Worm (Caenorhabditis elegans) whole organism, L4 larva: Measurements from ENCODE around the gene jhdm-1.
A peak's percentile ranks its signal among the peaks of the same experiment; 100 is the strongest.

Experiments
- F49E8.2 ChIP-seq: sonication (generic microtip); optimal IDR thresholded peaks from 2 replicates; lab custom pipeline; 2016; ENCODE audit warnings: missing compliant biosample characterization, mild to moderate bottlenecking, missing genetic modification characterization, borderline replicate concordance
- R02D3.7 ChIP-seq: fragments of 150-350 bp; sonication (generic microtip); optimal IDR thresholded peaks from 3 replicates; lab custom pipeline; 2014; ENCODE audit warnings: missing biosample characterization, missing genetic modification characterization
- T20F7.1 ChIP-seq: fragments of 200-800 bp; sonication (Bioruptor generic); optimal IDR thresholded peaks from 2 replicates; lab custom pipeline; 2018; ENCODE audit warnings: mild to moderate bottlenecking, missing genetic modification characterization, missing compliant biosample characterization
- T26A8.4 ChIP-seq: fragments of 200-800 bp; sonication (Bioruptor generic); IDR thresholded peaks from 2 replicates; pipeline ENCODE4 v1.3.6; 2022; ENCODE audit warnings: missing genetic modification characterization, missing compliant biosample characterization
- Y105C5A.15 ChIP-seq: fragments of 200-800 bp; sonication (Bioruptor generic); IDR thresholded peaks from 2 replicates; pipeline ENCODE4 v1.3.6; 2022; ENCODE audit warnings: missing genetic modification characterization, missing compliant biosample characterization
- Y48G9A.11 ChIP-seq: fragments of 200-800 bp; sonication (Bioruptor generic); IDR thresholded peaks from 2 replicates; pipeline ENCODE4 v1.3.6; 2022; ENCODE audit warnings: missing genetic modification reagents, missing genetic modification characterization, missing compliant biosample characterization
- Y75B8A.6 ChIP-seq: fragments of 200-800 bp; sonication (Bioruptor generic); IDR thresholded peaks from 2 replicates; pipeline ENCODE4 v1.3.6; 2022; ENCODE audit warnings: missing genetic modification reagents, missing genetic modification characterization, missing compliant biosample characterization
- ZK546.5 ChIP-seq, 2 experiments: sonication (generic microtip); optimal IDR thresholded peaks; 2 replicates each; lab custom pipeline; 2017; ENCODE audit warnings: missing biosample characterization in 2 of 2, missing genetic modification characterization in 2 of 2
- aha-1 ChIP-seq: fragments of 150-350 bp; peaks from one replicate; lab custom pipeline; 2014; ENCODE audit warnings: missing biosample characterization, missing genetic modification characterization
- aly-2 ChIP-seq: sonication (generic microtip); optimal IDR thresholded peaks from 2 replicates; lab custom pipeline; 2018; ENCODE audit warnings: missing biosample characterization, missing genetic modification characterization
- ceh-20 ChIP-seq: fragments of 200-800 bp; sonication (Bioruptor generic); IDR thresholded peaks from 2 replicates; pipeline ENCODE4 v1.3.6; 2022; ENCODE audit warnings: missing genetic modification reagents, missing genetic modification characterization, missing compliant biosample characterization
- ces-1 ChIP-seq: fragments of 150-350 bp; sonication (generic microtip); optimal IDR thresholded peaks from 4 replicates; lab custom pipeline; 2014; ENCODE audit warnings: missing biosample characterization, missing genetic modification reagents, missing genetic modification characterization
- ctbp-1 ChIP-seq: fragments of 200-800 bp; sonication (Bioruptor generic); IDR thresholded peaks from 2 replicates; pipeline ENCODE4 v1.3.6; 2022; ENCODE audit warnings: missing genetic modification reagents, missing genetic modification characterization, missing compliant biosample characterization
- daf-12 ChIP-seq: fragments of 150-350 bp; optimal IDR thresholded peaks from 2 replicates; lab custom pipeline; 2014; ENCODE audit warnings: missing biosample characterization, missing genetic modification reagents, missing genetic modification characterization
- daf-16 ChIP-seq, 3 experiments: sonication (generic microtip); optimal IDR thresholded peaks; 2 replicates each; lab custom pipeline; 2016 to 2017; ENCODE audit warnings: missing genetic modification characterization in 3 of 3, missing genetic modification reagents in 3 of 3, mild to moderate bottlenecking in 2 of 3, missing compliant biosample characterization in 2 of 3, missing biosample characterization in 1 of 3, moderate library complexity in 1 of 3
- daf-19 ChIP-seq: fragments of 200-800 bp; sonication (Bioruptor generic); conservative IDR thresholded peaks from 2 replicates; pipeline ENCODE4 v1.3.6; 2022; ENCODE audit warnings: missing genetic modification characterization, missing compliant biosample characterization
- dmd-6 ChIP-seq: fragments of 200-800 bp; sonication (Bioruptor generic); IDR thresholded peaks from 2 replicates; pipeline ENCODE4 v1.3.6; 2022; ENCODE audit warnings: missing genetic modification reagents, missing genetic modification characterization, missing compliant biosample characterization
- dmd-9 ChIP-seq: fragments of 200-800 bp; sonication (Bioruptor generic); IDR thresholded peaks from 2 replicates; pipeline ENCODE4 v1.3.6; 2022; ENCODE audit warnings: missing genetic modification reagents, missing genetic modification characterization, missing compliant biosample characterization
- dve-1 ChIP-seq: sonication (generic microtip); optimal IDR thresholded peaks from 2 replicates; lab custom pipeline; 2017; ENCODE audit warnings: antibody characterized with exemption, mild to moderate bottlenecking, missing genetic modification characterization, missing compliant biosample characterization; ENCODE audit not compliant: insufficient read depth
- fkh-10 ChIP-seq: fragments of 150-350 bp; optimal IDR thresholded peaks from 2 replicates; lab custom pipeline; 2014; ENCODE audit warnings: missing biosample characterization, missing genetic modification reagents, missing genetic modification characterization
- hlh-11 ChIP-seq: fragments of 200-800 bp; sonication (Bioruptor generic); optimal IDR thresholded peaks from 2 replicates; lab custom pipeline; 2018; ENCODE audit warnings: mild to moderate bottlenecking, missing genetic modification characterization, missing compliant biosample characterization
- lim-7 ChIP-seq: fragments of 200-800 bp; sonication (Bioruptor generic); IDR thresholded peaks from 2 replicates; pipeline ENCODE4 v1.3.6; 2022; ENCODE audit warnings: missing genetic modification characterization, missing compliant biosample characterization
- lin-13 ChIP-seq: fragments of 150-350 bp; optimal IDR thresholded peaks from 2 replicates; lab custom pipeline; 2014; ENCODE audit warnings: missing biosample characterization, missing genetic modification reagents, missing genetic modification characterization
- lin-15B ChIP-seq: fragments of 150-350 bp; sonication (generic microtip); optimal IDR thresholded peaks from 3 replicates; lab custom pipeline; 2014; ENCODE audit warnings: missing biosample characterization, missing genetic modification characterization
- lin-38 ChIP-seq: fragments of 200-800 bp; sonication (Bioruptor generic); IDR thresholded peaks from 2 replicates; pipeline ENCODE4 v1.3.6; 2022; ENCODE audit warnings: missing genetic modification reagents, missing genetic modification characterization, missing compliant biosample characterization
- lsy-2 ChIP-seq, 2 experiments: fragments of 150-350 bp in 1 of 2; sonication (generic microtip) in 1 of 2; optimal IDR thresholded peaks; 2 replicates each; lab custom pipeline; 2014 to 2017; ENCODE audit warnings: missing biosample characterization in 2 of 2, missing genetic modification characterization in 2 of 2
- mdl-1 ChIP-seq, 2 experiments: fragments of 150-350 bp in 1 of 2; sonication (generic microtip) in 1 of 2; optimal IDR thresholded peaks; 2 replicates each; lab custom pipeline; 2014 to 2017; ENCODE audit warnings: missing biosample characterization in 2 of 2, missing genetic modification characterization in 2 of 2
- mep-1 ChIP-seq: fragments of 150-350 bp; sonication (generic microtip); optimal IDR thresholded peaks from 3 replicates; lab custom pipeline; 2014; ENCODE audit warnings: missing biosample characterization, missing genetic modification characterization
- mes-2 ChIP-seq: sonication (generic microtip); optimal IDR thresholded peaks from 2 replicates; lab custom pipeline; 2016; ENCODE audit warnings: missing genotype, mild to moderate bottlenecking, missing genetic modification characterization, missing compliant biosample characterization; ENCODE audit not compliant: poor library complexity, severe bottlenecking
- mxl-2 ChIP-seq: fragments of 200-800 bp; sonication (Bioruptor generic); conservative IDR thresholded peaks from 2 replicates; pipeline ENCODE4 v1.3.6; 2022; ENCODE audit warnings: missing genetic modification reagents, missing genetic modification characterization, missing compliant biosample characterization
- nhr-102 ChIP-seq: sonication (generic microtip); optimal IDR thresholded peaks from 2 replicates; lab custom pipeline; 2016; ENCODE audit warnings: mild to moderate bottlenecking, missing genetic modification characterization, moderate library complexity, missing compliant biosample characterization
- nhr-11 ChIP-seq: fragments of 150-350 bp; optimal IDR thresholded peaks from 2 replicates; lab custom pipeline; 2014; ENCODE audit warnings: missing biosample characterization, missing genetic modification characterization
- nhr-111 ChIP-seq: fragments of 200-800 bp; sonication (Bioruptor generic); optimal IDR thresholded peaks from 2 replicates; lab custom pipeline; 2018; ENCODE audit warnings: mild to moderate bottlenecking, missing genetic modification characterization, missing compliant biosample characterization
- nhr-28 ChIP-seq: fragments of 150-350 bp; optimal IDR thresholded peaks from 2 replicates; lab custom pipeline; 2014; ENCODE audit warnings: missing biosample characterization, missing genetic modification characterization
- nhr-76 ChIP-seq: fragments of 150-350 bp; optimal IDR thresholded peaks from 2 replicates; lab custom pipeline; 2014; ENCODE audit warnings: missing biosample characterization, missing genetic modification characterization
- nhr-77 ChIP-seq: fragments of 150-350 bp; optimal IDR thresholded peaks from 2 replicates; lab custom pipeline; 2014; ENCODE audit warnings: missing biosample characterization, missing genetic modification characterization
- php-3 ChIP-seq: fragments of 200-800 bp; sonication (Bioruptor generic); IDR thresholded peaks from 2 replicates; pipeline ENCODE4 v1.3.6; 2022; ENCODE audit warnings: missing genetic modification reagents, missing genetic modification characterization, missing compliant biosample characterization
- rbr-2 ChIP-seq: sonication (generic microtip); optimal IDR thresholded peaks from 2 replicates; lab custom pipeline; 2016; ENCODE audit warnings: missing genotype, missing genetic modification characterization, missing compliant biosample characterization
- saeg-2 ChIP-seq: fragments of 200-800 bp; sonication (Bioruptor generic); IDR thresholded peaks from 2 replicates; pipeline ENCODE4 v1.3.6; 2022; ENCODE audit warnings: missing genetic modification reagents, missing genetic modification characterization, missing compliant biosample characterization
- skn-1 ChIP-seq: fragments of 150-350 bp; optimal IDR thresholded peaks from 2 replicates; lab custom pipeline; 2014; ENCODE audit warnings: missing biosample characterization, missing genetic modification characterization
- snpc-1.2 ChIP-seq: fragments of 200-800 bp; sonication (Bioruptor generic); IDR thresholded peaks from 2 replicates; pipeline ENCODE4 v1.3.6; 2022; ENCODE audit warnings: missing genetic modification reagents, missing genetic modification characterization, missing compliant biosample characterization
- unc-62 ChIP-seq, 3 experiments: fragments of 150-350 bp in 1 of 3; sonication (generic microtip); optimal IDR thresholded peaks in 2 of 3; peaks in 1 of 3; 1 replicate in 1 of 3; 2 replicates in 2 of 3; lab custom pipeline; 2014 to 2017; ENCODE audit warnings: missing biosample characterization in 3 of 3, missing genetic modification characterization in 3 of 3, missing genetic modification reagents in 3 of 3, missing genotype in 1 of 3
- zag-1 ChIP-seq: fragments of 150-350 bp; optimal IDR thresholded peaks from 2 replicates; lab custom pipeline; 2014; ENCODE audit warnings: missing biosample characterization, missing genetic modification characterization
- ztf-7 ChIP-seq: fragments of 150-350 bp; optimal IDR thresholded peaks from 2 replicates; lab custom pipeline; 2014; ENCODE audit warnings: missing biosample characterization, missing genetic modification characterization

Gene jhdm-1

DNA sequence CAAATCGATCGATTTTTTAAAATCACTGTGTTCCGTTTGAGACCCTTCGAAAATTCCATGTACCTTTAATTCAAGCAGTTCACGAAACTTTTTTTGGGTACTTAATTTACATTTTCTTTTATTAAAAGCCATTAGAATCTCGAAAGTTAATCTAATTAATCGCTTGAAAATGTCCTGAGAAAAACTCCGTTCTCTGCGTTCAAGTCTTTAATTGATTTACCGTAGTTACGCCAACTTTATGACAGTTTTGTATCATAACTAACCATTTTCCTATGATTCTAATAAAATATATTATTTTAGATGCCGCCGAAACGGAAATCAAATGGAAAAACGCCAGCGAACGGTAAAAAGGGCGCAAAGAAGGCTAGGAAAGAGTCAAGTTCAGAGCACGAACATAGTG is at the start of gene jhdm-1:
TSS of gene jhdm-1 (plus strand) at position 301 of the 400 bp plus-strand sequence.
- no peak for TF ChIP-seq lin-13 (GFP tag; lab: Kevin White, UChicago)
- TF ChIP-seq daf-19 (GFP tag; lab: Robert Waterston, UW): no peak
- TF ChIP-seq mep-1 (tag; lab: Kevin White, UChicago): no peak
- TF ChIP-seq ctbp-1 (GFP tag; lab: Robert Waterston, UW): no peak
- TF ChIP-seq T20F7.1 (GFP tag; lab: Kevin White, UChicago): no peak
- TF ChIP-seq lin-15B (tag; lab: Kevin White, UChicago): no peak
- TF ChIP-seq mxl-2 (GFP tag; lab: Robert Waterston, UW): no peak
- no peak for TF ChIP-seq mes-2
- no peak for TF ChIP-seq php-3 (GFP tag; lab: Robert Waterston, UW)

DNA sequence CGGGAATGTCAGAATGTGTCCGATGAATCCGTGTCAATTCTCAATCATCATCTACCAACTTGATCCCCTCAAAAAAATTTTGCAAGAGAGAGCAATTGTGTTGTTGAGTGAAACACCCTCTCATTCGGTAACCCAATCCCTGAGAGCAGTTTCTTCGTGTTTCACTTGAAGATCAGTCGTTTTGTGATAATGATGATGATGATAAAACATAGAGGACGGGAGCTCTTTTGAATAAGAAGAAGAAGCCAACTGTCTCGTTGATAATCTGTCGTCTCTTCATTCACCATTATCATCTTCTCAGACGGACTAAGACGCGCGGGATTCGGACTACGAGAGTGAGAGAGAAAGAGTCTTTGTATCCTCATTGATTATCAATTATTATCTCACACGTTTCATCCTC is 49.2 kb upstream of the jhdm-1 start:
- no peak for TF ChIP-seq daf-12
- 0 out of 2 replicates have a peak, but pooled peaks have one; percentile 27 for TF ChIP-seq ctbp-1 (GFP tag; lab: Robert Waterston, UW)
- peak; percentile 52 for TF ChIP-seq nhr-11 (tag; lab: Kevin White, UChicago)
- peak; percentile 44 for TF ChIP-seq hlh-11 (tag; lab: Kevin White, UChicago)
- peak in 1 of 2 experiments; percentile 41 for TF ChIP-seq daf-16 (GFP tag; optimal IDR thresholded peaks at IDR 0.05; lab: Kevin White, UChicago)
- no peak for TF ChIP-seq daf-16 (tag; optimal IDR thresholded peaks at IDR 0.05; lab: Kevin White, UChicago)
- no peak for TF ChIP-seq ces-1
- TF ChIP-seq ceh-20 (GFP tag; lab: Robert Waterston, UW): peak; percentile 29; the same call in 1 of the 2 replicates

DNA sequence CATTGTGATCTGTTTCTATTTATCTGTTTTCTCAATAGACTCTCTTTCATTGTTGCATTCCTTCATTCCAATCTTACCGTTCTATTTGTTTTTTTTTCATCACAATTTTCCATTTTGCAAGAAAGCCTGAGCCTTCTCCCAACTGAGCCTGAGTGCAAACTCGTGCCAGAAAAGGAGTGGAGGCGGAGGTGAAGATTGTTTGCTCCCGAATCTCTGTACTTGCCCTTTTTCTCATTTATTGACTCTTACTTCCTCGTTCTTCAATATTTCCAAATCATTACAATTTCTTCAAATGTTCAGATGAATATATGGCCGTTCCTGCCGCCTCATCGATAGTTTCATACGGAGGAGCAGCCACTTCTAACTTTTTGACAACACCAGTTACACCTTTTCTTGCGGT is 47.5 kb upstream of the jhdm-1 start, which contains the start of gene let-756:
TSS of gene let-756 (plus strand) at position 301 of the 400 bp plus-strand sequence.
- no peak for TF ChIP-seq mdl-1 (tag; optimal IDR thresholded peaks at IDR 0.05; lab: Kevin White, UChicago)
- TF ChIP-seq Y75B8A.6: no peak
- TF ChIP-seq fkh-10 (GFP tag; lab: Kevin White, UChicago): no peak
- TF ChIP-seq skn-1 (tag; lab: Kevin White, UChicago): no peak
- TF ChIP-seq Y105C5A.15 (GFP tag; lab: Robert Waterston, UW): no peak
- TF ChIP-seq nhr-77: no peak
- TF ChIP-seq ztf-7 (tag; lab: Kevin White, UChicago): no peak
- TF ChIP-seq T26A8.4: no peak
- TF ChIP-seq Y48G9A.11 (GFP tag; lab: Robert Waterston, UW): no peak
- TF ChIP-seq saeg-2 (GFP tag; lab: Robert Waterston, UW): no peak

DNA sequence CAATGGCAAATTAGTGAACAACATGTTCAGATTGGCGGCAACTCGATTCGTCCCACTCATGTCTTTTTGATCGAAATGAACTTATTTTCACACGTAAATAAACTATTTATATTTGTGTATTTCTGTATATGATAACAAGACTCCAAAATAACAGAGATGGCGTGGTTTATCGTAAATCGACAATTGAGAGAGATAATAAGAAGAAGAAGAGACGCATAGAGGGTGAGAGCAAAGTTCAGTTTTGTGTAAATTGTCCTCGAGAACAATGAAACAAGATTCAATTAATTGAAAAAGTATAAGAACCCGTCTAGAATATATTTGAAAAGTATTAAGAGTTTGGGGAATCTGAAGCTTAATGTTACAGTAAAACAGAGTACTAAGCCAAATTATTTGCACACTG is 42.9 kb upstream of the jhdm-1 start:
- TF ChIP-seq T20F7.1 (GFP tag; lab: Kevin White, UChicago): peak; percentile 35
- no peak for TF ChIP-seq ZK546.5 (tag; optimal IDR thresholded peaks at IDR 0.05; lab: Kevin White, UChicago)
- peak in 1 of 2 experiments; percentile 16 for TF ChIP-seq lsy-2 (tag; optimal IDR thresholded peaks at IDR 0.05; lab: Kevin White, UChicago)
- no peak for TF ChIP-seq nhr-102 (tag; lab: Kevin White, UChicago)
- TF ChIP-seq zag-1 (tag; lab: Kevin White, UChicago): no peak
- TF ChIP-seq snpc-1.2 (GFP tag; lab: Robert Waterston, UW): no peak
- TF ChIP-seq lin-38 (GFP tag; lab: Robert Waterston, UW): no peak
- no peak for TF ChIP-seq rbr-2 (tag; lab: Kevin White, UChicago)
- TF ChIP-seq dve-1: peak; percentile 24
- no peak for TF ChIP-seq aha-1 (tag; lab: Kevin White, UChicago)
- TF ChIP-seq R02D3.7 (tag; lab: Kevin White, UChicago): peak; percentile 14
- TF ChIP-seq dmd-6 (GFP tag; lab: Robert Waterston, UW): peak; percentile 15; the same call in 1 of the 2 replicates
- TF ChIP-seq unc-62 (GFP tag; optimal IDR thresholded peaks at IDR 0.05 in 1 of 2; lab: Kevin White, UChicago): no peak
- no peak for TF ChIP-seq unc-62 (tag; optimal IDR thresholded peaks at IDR 0.05; lab: Kevin White, UChicago)
- TF ChIP-seq nhr-77: no peak
- TF ChIP-seq nhr-111 (GFP tag; lab: Kevin White, UChicago): no peak
- no peak for TF ChIP-seq ztf-7 (tag; lab: Kevin White, UChicago)
- peak; percentile 36 for TF ChIP-seq nhr-28 (tag; lab: Kevin White, UChicago)
- no peak for TF ChIP-seq dmd-9 (GFP tag; lab: Robert Waterston, UW)
- no peak for TF ChIP-seq nhr-76 (tag; lab: Kevin White, UChicago)
- TF ChIP-seq lim-7 (GFP tag; lab: Robert Waterston, UW): no peak
- TF ChIP-seq F49E8.2 (tag; lab: Kevin White, UChicago): no peak
- TF ChIP-seq aly-2 (tag; lab: Kevin White, UChicago): no peak
